Worm (Caenorhabditis elegans): ENCODE data around the gene sdz-23.

ce11 chrV:8050811-8051210 lies 48.6 kb upstream of the sdz-23 start, which contains the start of gene col-43:
- no peak for TF ChIP-seq ama-1 (optimal IDR thresholded peaks at IDR 0.05)
- no peak for TF ChIP-seq nhr-10 (tag; optimal IDR thresholded peaks at IDR 0.05)
- TF ChIP-seq ztf-11 (tag; optimal IDR thresholded peaks at IDR 0.05), result no peak
- TF ChIP-seq nhr-11 (tag; optimal IDR thresholded peaks at IDR 0.05), result no peak
- TF ChIP-seq mdl-1 (tag; optimal IDR thresholded peaks at IDR 0.05), result no peak

All from whole organism, L2 larva.